Fruit fly (Drosophila melanogaster) whole organism, larva: Measurements from ENCODE around the gene Rab8.
A peak's percentile ranks its signal among the peaks of the same experiment; 100 is the strongest.

Experiments used
- noc ChIP-seq: fragments of 200-800 bp; sonication (Bioruptor generic); optimal IDR thresholded peaks from 3 replicates; lab custom pipeline; 2019; ENCODE audit warnings: missing biosample characterization, mild to moderate bottlenecking, missing genetic modification characterization, moderate library complexity

Rab8 gene

dm6 chr3L:19903400-19903846 lies 32.5 kb upstream of the Rab8 start:
- no peak for TF ChIP-seq noc (tag; lab: Kevin White, UChicago)

- peak; percentile 94 for TF ChIP-seq noc (tag; lab: Kevin White, UChicago)
Observed at dm6 chr3L:19902560-19903399, 31.9 kb upstream of the Rab8 start.

- peak; percentile 14 for TF ChIP-seq noc (tag; lab: Kevin White, UChicago)
Observed at dm6 chr3L:19901486-19902255, 30.8 kb upstream of the Rab8 start.

dm6 chr3L:19900184-19901089 lies 29.6 kb upstream of the Rab8 start:
- no peak for TF ChIP-seq noc (tag; lab: Kevin White, UChicago)

dm6 chr3L:19899308-19899927 lies 28.5 kb upstream of the Rab8 start:
- no peak for TF ChIP-seq noc (tag; lab: Kevin White, UChicago)

- no peak for TF ChIP-seq noc (tag; lab: Kevin White, UChicago)
Observed at dm6 chr3L:19898547-19899282, 27.8 kb upstream of the Rab8 start.

dm6 chr3L:19897685-19898009 lies 26.8 kb upstream of the Rab8 start:
- TF ChIP-seq noc (tag; lab: Kevin White, UChicago) = no peak

- no peak for TF ChIP-seq noc (tag; lab: Kevin White, UChicago)
Observed at dm6 chr3L:19896892-19897684, 26.2 kb upstream of the Rab8 start.

dm6 chr3L:19896280-19896891 lies 25.5 kb upstream of the Rab8 start:
- TF ChIP-seq noc (tag; lab: Kevin White, UChicago) = no peak

dm6 chr3L:19895556-19895995 lies 24.7 kb upstream of the Rab8 start:
- peak; percentile 69 for TF ChIP-seq noc (tag; lab: Kevin White, UChicago)

dm6 chr3L:19873488-19873887 lies 2.6 kb upstream of the Rab8 start:
- TF ChIP-seq noc (tag; lab: Kevin White, UChicago) = no peak

dm6 chr3L:19872465-19872883 lies 1.6 kb upstream of the Rab8 start:
- TF ChIP-seq noc (tag; lab: Kevin White, UChicago) = peak; percentile 35

dm6 chr3L:19871667-19871931 lies 721 bp upstream of the Rab8 start:
- TF ChIP-seq noc (tag; lab: Kevin White, UChicago) = no peak
